Fruit fly (Drosophila melanogaster): ENCODE results near the gene lectin-22C.

Gene lectin-22C

dm6 chr2L:2037551-2038252, 637 bp upstream of the lectin-22C start (continued):
- TF ChIP-seq CG6254 (GFP tag; optimal IDR thresholded peaks at IDR 0.05): no peak
- TF ChIP-seq Hr3 (GFP tag; optimal IDR thresholded peaks at IDR 0.05): no peak
- peak; percentile 76 for TF ChIP-seq CG12659 (GFP tag; optimal IDR thresholded peaks at IDR 0.05)
- TF ChIP-seq CG8765 (GFP tag; IDR thresholded peaks at IDR 0.05): no peak
- no peak for TF ChIP-seq CG11093 (GFP tag; IDR thresholded peaks at IDR 0.05)
- no peak for TF ChIP-seq CG17568 (GFP tag; optimal IDR thresholded peaks at IDR 0.05)
- TF ChIP-seq CG15514 (GFP tag; optimal IDR thresholded peaks at IDR 0.05): peak; percentile 78
- no peak for TF ChIP-seq CG13775 (GFP tag; optimal IDR thresholded peaks at IDR 0.05)
- peak; percentile 56 for TF ChIP-seq CG17829 (tag; optimal IDR thresholded peaks at IDR 0.05)
- TF ChIP-seq dati (GFP tag; IDR thresholded peaks at IDR 0.05): no peak
- TF ChIP-seq twi (tag; optimal IDR thresholded peaks at IDR 0.05): no peak
- peak; percentile 21 for TF ChIP-seq CG18011 (GFP tag; optimal IDR thresholded peaks at IDR 0.05)
- TF ChIP-seq Rx (GFP tag; IDR thresholded peaks at IDR 0.05): no peak
- TF ChIP-seq Ssrp (tag; optimal IDR thresholded peaks at IDR 0.05): no peak
- TF ChIP-seq usp (GFP tag; optimal IDR thresholded peaks at IDR 0.05): no peak

- TF ChIP-seq CG32767 (GFP tag; IDR thresholded peaks at IDR 0.05) (no peak), Blimp-1 (GFP tag; optimal IDR thresholded peaks at IDR 0.05) (peak; percentile 65)
These were observed 1.1 kb downstream of the lectin-22C start, which contains the start of gene CG42296 for dm6 chr2L:2035941-2036340. TSS of gene CG42296 (minus strand) at chr2L:2036041.

- no peak for TF ChIP-seq oc (tag; optimal IDR thresholded peaks at IDR 0.05)
- no peak for TF ChIP-seq NC2α (GFP tag; optimal IDR thresholded peaks at IDR 0.05)
- TF ChIP-seq CG9876 (GFP tag; optimal IDR thresholded peaks at IDR 0.05): no peak
- TF ChIP-seq insv (GFP tag; optimal IDR thresholded peaks at IDR 0.05): no peak
- TF ChIP-seq Sin3A (optimal IDR thresholded peaks at IDR 0.05): no peak
- peak; percentile 23 for TF ChIP-seq dmrt99B (tag; optimal IDR thresholded peaks at IDR 0.05)
- no peak for TF ChIP-seq pfk (GFP tag; optimal IDR thresholded peaks at IDR 0.05)
- TF ChIP-seq CG8388 (GFP tag; optimal IDR thresholded peaks at IDR 0.05): no peak
- no peak for TF ChIP-seq crp (GFP tag; optimal IDR thresholded peaks at IDR 0.05)
- TF ChIP-seq NFAT (GFP tag; IDR thresholded peaks at IDR 0.05): no peak
- TF ChIP-seq Dp (GFP tag; optimal IDR thresholded peaks at IDR 0.05): no peak
- TF ChIP-seq ato (GFP tag; IDR thresholded peaks at IDR 0.05; ENCODE audit: partially characterized antibody): no peak
- TF ChIP-seq CG12104 (GFP tag; optimal IDR thresholded peaks at IDR 0.05): no peak
- TF ChIP-seq Dek (tag; optimal IDR thresholded peaks at IDR 0.05): no peak
- peak; percentile 43 for TF ChIP-seq fd96Cb (tag; optimal IDR thresholded peaks at IDR 0.05)
- no peak for TF ChIP-seq seq (GFP tag; IDR thresholded peaks at IDR 0.05)
- TF ChIP-seq tio (GFP tag; optimal IDR thresholded peaks at IDR 0.05): peak; percentile 29
- TF ChIP-seq sens (GFP tag): peak; percentile 65
- no peak for TF ChIP-seq pros (GFP tag; optimal IDR thresholded peaks at IDR 0.05)
- TF ChIP-seq nmo (GFP tag; optimal IDR thresholded peaks at IDR 0.05): peak; percentile 64
- TF ChIP-seq CG14050 (GFP tag; IDR thresholded peaks at IDR 0.05): no peak
- peak; percentile 28 for TF ChIP-seq CG13424 (tag; optimal IDR thresholded peaks at IDR 0.05)
- no peak for TF ChIP-seq CG3065 (GFP tag; optimal IDR thresholded peaks at IDR 0.05)
- TF ChIP-seq crc (GFP tag; optimal IDR thresholded peaks at IDR 0.05): no peak
- TF ChIP-seq CG15696 (tag; optimal IDR thresholded peaks at IDR 0.05): peak; percentile 27
- TF ChIP-seq Neu2 (GFP tag; optimal IDR thresholded peaks at IDR 0.05; ENCODE audit: borderline replicate concordance): no peak
- TF ChIP-seq jumu (GFP tag; optimal IDR thresholded peaks at IDR 0.05): no peak
- TF ChIP-seq hth (optimal IDR thresholded peaks at IDR 0.05): no peak
- TF ChIP-seq CG10979 (tag; optimal IDR thresholded peaks at IDR 0.05): peak; percentile 60
- no peak for TF ChIP-seq ems (GFP tag; optimal IDR thresholded peaks at IDR 0.05)
- TF ChIP-seq CG33557 (GFP tag; optimal IDR thresholded peaks at IDR 0.05): no peak
These were observed 5.0 kb downstream of the lectin-22C start for dm6 chr2L:2032076-2032475.
